Fruit fly (Drosophila melanogaster): ENCODE results near the gene mus101.
A peak's percentile ranks its signal among the peaks of the same experiment; 100 is the strongest.

The mus101 gene

dm6 chrX:13691992-13692391 lies 30.1 kb upstream of the mus101 start, which contains the start of gene Nna1:
Gene Nna1 (plus strand): TSS chrX:13692292.
- no peak for TF ChIP-seq CG8301 (tag; optimal IDR thresholded peaks at IDR 0.05)
- TF ChIP-seq CG12605 (GFP tag; IDR thresholded peaks at IDR 0.05), result no peak
- TF ChIP-seq CG9948 (tag; optimal IDR thresholded peaks at IDR 0.05), result no peak
- no peak for TF ChIP-seq Pif1B (GFP tag; optimal IDR thresholded peaks at IDR 0.05)
- no peak for TF ChIP-seq CG32121 (GFP tag; IDR thresholded peaks at IDR 0.05)
- no peak for TF ChIP-seq Ets98B (GFP tag; IDR thresholded peaks at IDR 0.05)
- TF ChIP-seq rn (GFP tag; IDR thresholded peaks at IDR 0.05), result no peak
- TF ChIP-seq Snoo (tag; optimal IDR thresholded peaks at IDR 0.05), result no peak
- no peak for TF ChIP-seq CG4496 (GFP tag; IDR thresholded peaks at IDR 0.05)
- no peak for TF ChIP-seq EcR (GFP tag; optimal IDR thresholded peaks at IDR 0.05)

- TF ChIP-seq Ets98B (GFP tag; IDR thresholded peaks at IDR 0.05) (peak; percentile 43; the same call in 1 of the 2 replicates), rn (GFP tag; IDR thresholded peaks at IDR 0.05) (no peak), CG8301 (tag; optimal IDR thresholded peaks at IDR 0.05) (peak; percentile 8), CG15710 (tag; optimal IDR thresholded peaks at IDR 0.05) (no peak), CG14655 (GFP tag; optimal IDR thresholded peaks at IDR 0.05) (peak; percentile 15), CG9948 (tag; optimal IDR thresholded peaks at IDR 0.05) (no peak), CG32121 (GFP tag; IDR thresholded peaks at IDR 0.05) (0 out of 2 replicates have a peak, but pooled peaks have one; percentile 19), CG4496 (GFP tag; IDR thresholded peaks at IDR 0.05) (peak; percentile 63; the same call in 1 of the 3 replicates)
Observed at dm6 chrX:13698717-13699427, 23.2 kb upstream of the mus101 start.

- no peak for TF ChIP-seq Pif1A (GFP tag; optimal IDR thresholded peaks at IDR 0.05)
- no peak for TF ChIP-seq CG14655 (GFP tag; optimal IDR thresholded peaks at IDR 0.05)
- no peak for TF ChIP-seq fd96Ca (GFP tag; IDR thresholded peaks at IDR 0.05)
- TF ChIP-seq CG8159 (tag; optimal IDR thresholded peaks at IDR 0.05), result no peak
- no peak for TF ChIP-seq CG15710 (tag; optimal IDR thresholded peaks at IDR 0.05)
- TF ChIP-seq CG32121 (GFP tag; IDR thresholded peaks at IDR 0.05), result no peak
- TF ChIP-seq CG12605 (GFP tag; IDR thresholded peaks at IDR 0.05), result no peak
- no peak for TF ChIP-seq CG17806 (tag; optimal IDR thresholded peaks at IDR 0.05)
- no peak for TF ChIP-seq rn (GFP tag; IDR thresholded peaks at IDR 0.05)
- no peak for TF ChIP-seq CG4496 (GFP tag; IDR thresholded peaks at IDR 0.05)
- TF ChIP-seq CG34367 (tag; optimal IDR thresholded peaks at IDR 0.05), result no peak
- TF ChIP-seq Pif1B (GFP tag; optimal IDR thresholded peaks at IDR 0.05), result no peak
- TF ChIP-seq D1 (tag; optimal IDR thresholded peaks at IDR 0.05), result no peak
- no peak for TF ChIP-seq CG10348 (GFP tag; IDR thresholded peaks at IDR 0.05)
- TF ChIP-seq CG9948 (tag; optimal IDR thresholded peaks at IDR 0.05), result no peak
- no peak for TF ChIP-seq CG8301 (tag; optimal IDR thresholded peaks at IDR 0.05)
- TF ChIP-seq CG13204 (GFP tag; optimal IDR thresholded peaks at IDR 0.05), result no peak
- TF ChIP-seq gl (tag; optimal IDR thresholded peaks at IDR 0.05), result no peak
- no peak for TF ChIP-seq Ets98B (GFP tag; IDR thresholded peaks at IDR 0.05)
- TF ChIP-seq Snoo (tag; optimal IDR thresholded peaks at IDR 0.05), result no peak
Observed at dm6 chrX:13699666-13700065, 22.4 kb upstream of the mus101 start.

- TF ChIP-seq CG14655 (GFP tag; optimal IDR thresholded peaks at IDR 0.05) (no peak), Pif1B (GFP tag; optimal IDR thresholded peaks at IDR 0.05) (no peak), CG13204 (GFP tag; optimal IDR thresholded peaks at IDR 0.05) (no peak), gl (tag; optimal IDR thresholded peaks at IDR 0.05) (no peak), Ets98B (GFP tag; IDR thresholded peaks at IDR 0.05) (no peak), fd96Ca (GFP tag; IDR thresholded peaks at IDR 0.05) (no peak), rn (GFP tag; IDR thresholded peaks at IDR 0.05) (no peak), CG9948 (tag; optimal IDR thresholded peaks at IDR 0.05) (no peak), CG15710 (tag; optimal IDR thresholded peaks at IDR 0.05) (no peak), Snoo (tag; optimal IDR thresholded peaks at IDR 0.05) (no peak), CG17806 (tag; optimal IDR thresholded peaks at IDR 0.05) (no peak)
Observed at dm6 chrX:13717982-13718402, 4.1 kb upstream of the mus101 start, which contains the start of gene Nadsyn. Gene Nadsyn (minus strand): TSS chrX:13718285.

- TF ChIP-seq CG8159 (tag; optimal IDR thresholded peaks at IDR 0.05) (no peak), CG13204 (GFP tag; optimal IDR thresholded peaks at IDR 0.05) (no peak), CG9948 (tag; optimal IDR thresholded peaks at IDR 0.05) (peak; percentile 36), CG17806 (tag; optimal IDR thresholded peaks at IDR 0.05) (peak; percentile 8), CG15710 (tag; optimal IDR thresholded peaks at IDR 0.05) (peak; percentile 13), CG4496 (GFP tag; IDR thresholded peaks at IDR 0.05) (peak; percentile 52; the same call in 2 of the 3 replicates), CG32121 (GFP tag; IDR thresholded peaks at IDR 0.05) (peak; percentile 46), Ets98B (GFP tag; IDR thresholded peaks at IDR 0.05) (peak; percentile 32)
Observed at dm6 chrX:13734866-13735265, 12.8 kb downstream of the mus101 start.

- no peak for TF ChIP-seq CG17806 (tag; optimal IDR thresholded peaks at IDR 0.05)
- TF ChIP-seq Snoo (tag; optimal IDR thresholded peaks at IDR 0.05), result no peak
- no peak for TF ChIP-seq CG34367 (tag; optimal IDR thresholded peaks at IDR 0.05)
- no peak for TF ChIP-seq CG10348 (GFP tag; IDR thresholded peaks at IDR 0.05)
- TF ChIP-seq CG9948 (tag; optimal IDR thresholded peaks at IDR 0.05), result no peak
- no peak for TF ChIP-seq CG4496 (GFP tag; IDR thresholded peaks at IDR 0.05)
- no peak for TF ChIP-seq D1 (tag; optimal IDR thresholded peaks at IDR 0.05)
- TF ChIP-seq fd96Ca (GFP tag; IDR thresholded peaks at IDR 0.05), result no peak
- TF ChIP-seq Pif1A (GFP tag; optimal IDR thresholded peaks at IDR 0.05), result no peak
- no peak for TF ChIP-seq CG14655 (GFP tag; optimal IDR thresholded peaks at IDR 0.05)
- no peak for TF ChIP-seq EcR (GFP tag; optimal IDR thresholded peaks at IDR 0.05)
- no peak for TF ChIP-seq Pif1B (GFP tag; optimal IDR thresholded peaks at IDR 0.05)
Observed at dm6 chrX:13735322-13736173, 13.5 kb downstream of the mus101 start.

Measured in whole organism, pupa.